Worm (Caenorhabditis elegans) whole organism, L1 larva: ENCODE results near the gene C25D7.16.

ENCODE experiments used
- alr-1 ChIP-seq: fragments of 200-800 bp; sonication (Bioruptor generic); optimal IDR thresholded peaks from 2 replicates; lab custom pipeline; 2018; ENCODE audit warnings: borderline replicate concordance, mild to moderate bottlenecking, missing genetic modification characterization, missing compliant biosample characterization
- blmp-1 ChIP-seq: fragments of 150-350 bp; optimal IDR thresholded peaks from 2 replicates; lab custom pipeline; 2014; ENCODE audit warnings: missing biosample characterization, missing genetic modification characterization
- efl-1 ChIP-seq, 4 experiments: fragments of 150-350 bp; optimal IDR thresholded peaks in 3 of 4; peaks in 1 of 4; 1 replicate in 1 of 4; 2 replicates in 3 of 4; lab custom pipeline; 2014; ENCODE audit warnings: missing biosample characterization in 2 of 4, missing genetic modification characterization in 2 of 4, missing genetic modification reagents in 2 of 4
- egl-27 ChIP-seq, 2 experiments: fragments of 150-350 bp in 1 of 2; sonication (generic microtip); optimal IDR thresholded peaks; 3 replicates each; lab custom pipeline; 2017 to 2018; ENCODE audit warnings: missing biosample characterization in 2 of 2, missing genetic modification characterization in 2 of 2, missing genetic modification reagents in 2 of 2
- elt-2 ChIP-seq: sonication (generic microtip); optimal IDR thresholded peaks from 2 replicates; lab custom pipeline; 2016; ENCODE audit warnings: missing genetic modification characterization, mild to moderate bottlenecking, inconsistent platforms, missing compliant biosample characterization, missing genetic modification reagents
- ets-5 ChIP-seq: fragments of 200-800 bp; sonication (Bioruptor generic); IDR thresholded peaks from 2 replicates; pipeline ENCODE4 v1.3.6; 2022; ENCODE audit warnings: missing genetic modification characterization, missing compliant biosample characterization
- hlh-17 ChIP-seq: fragments of 200-800 bp; sonication (Bioruptor generic); optimal IDR thresholded peaks from 2 replicates; lab custom pipeline; 2018; ENCODE audit warnings: missing genetic modification characterization, mild to moderate bottlenecking, missing compliant biosample characterization, moderate library complexity, borderline replicate concordance
- lin-14 ChIP-seq: fragments of 200-800 bp; sonication (Bioruptor generic); optimal IDR thresholded peaks from 2 replicates; lab custom pipeline; 2018; ENCODE audit warnings: mild to moderate bottlenecking, missing genetic modification characterization, moderate library complexity, missing compliant biosample characterization
- lin-35 ChIP-seq, 2 experiments: fragments of 150-350 bp; optimal IDR thresholded peaks; 2 replicates each; lab custom pipeline; 2014; ENCODE audit warnings: missing biosample characterization in 2 of 2, missing genetic modification characterization in 2 of 2, missing genetic modification reagents in 2 of 2
- mab-9 ChIP-seq: fragments of 200-800 bp; sonication (Bioruptor generic); IDR thresholded peaks from 2 replicates; pipeline ENCODE4 v1.3.6; 2022; ENCODE audit warnings: missing genetic modification reagents, missing genetic modification characterization, missing compliant biosample characterization
- mep-1 ChIP-seq: fragments of 150-350 bp; optimal IDR thresholded peaks from 2 replicates; lab custom pipeline; 2014; ENCODE audit warnings: missing biosample characterization, missing genetic modification characterization
- nhr-12 ChIP-seq: sonication (generic microtip); optimal IDR thresholded peaks from 2 replicates; lab custom pipeline; 2017; ENCODE audit warnings: missing biosample characterization, missing genetic modification characterization
- nhr-20 ChIP-seq: sonication (generic microtip); optimal IDR thresholded peaks from 2 replicates; lab custom pipeline; 2016; ENCODE audit warnings: mild to moderate bottlenecking, missing genetic modification characterization, missing compliant biosample characterization
- nhr-71 ChIP-seq: sonication (generic microtip); optimal IDR thresholded peaks from 2 replicates; lab custom pipeline; 2016; ENCODE audit warnings: mild to moderate bottlenecking, missing genetic modification characterization, moderate library complexity, missing compliant biosample characterization
- nhr-76 ChIP-seq: sonication (generic microtip); optimal IDR thresholded peaks from 2 replicates; lab custom pipeline; 2017; ENCODE audit warnings: missing biosample characterization, missing genetic modification characterization
- nhr-77 ChIP-seq: fragments of 150-350 bp; optimal IDR thresholded peaks from 2 replicates; lab custom pipeline; 2014; ENCODE audit warnings: missing biosample characterization, missing genetic modification characterization
- nhr-84 ChIP-seq: sonication (generic microtip); optimal IDR thresholded peaks from 2 replicates; lab custom pipeline; 2017; ENCODE audit warnings: missing biosample characterization, missing genetic modification characterization
- nhr-90 ChIP-seq: sonication (generic microtip); optimal IDR thresholded peaks from 2 replicates; lab custom pipeline; 2016; ENCODE audit warnings: mild to moderate bottlenecking, missing genetic modification characterization, missing compliant biosample characterization; ENCODE audit not compliant: poor library complexity
- pax-3 ChIP-seq: fragments of 200-800 bp; sonication (Bioruptor generic); optimal IDR thresholded peaks from 2 replicates; lab custom pipeline; 2018; ENCODE audit warnings: mild to moderate bottlenecking, missing genetic modification characterization, moderate library complexity, missing compliant biosample characterization
- pqm-1 ChIP-seq: sonication (generic microtip); optimal IDR thresholded peaks from 3 replicates; lab custom pipeline; 2017; ENCODE audit warnings: missing biosample characterization, missing genetic modification characterization
- skn-1 ChIP-seq: fragments of 150-350 bp; optimal IDR thresholded peaks from 2 replicates; lab custom pipeline; 2014; ENCODE audit warnings: missing biosample characterization, missing genetic modification characterization
- snpc-4 ChIP-seq: fragments of 150-350 bp; optimal IDR thresholded peaks from 2 replicates; lab custom pipeline; 2014; ENCODE audit warnings: missing biosample characterization, missing genetic modification characterization
- snu-23 ChIP-seq: sonication (generic microtip); optimal IDR thresholded peaks from 2 replicates; lab custom pipeline; 2016; ENCODE audit warnings: missing genetic modification characterization, missing compliant biosample characterization
- sox-4 ChIP-seq: sonication (generic microtip); optimal IDR thresholded peaks from 2 replicates; lab custom pipeline; 2016; ENCODE audit warnings: missing genetic modification characterization, missing compliant biosample characterization
- tbx-2 ChIP-seq: sonication (generic microtip); optimal IDR thresholded peaks from 2 replicates; lab custom pipeline; 2016; ENCODE audit warnings: missing genetic modification characterization, missing compliant biosample characterization
- tlp-1 ChIP-seq: fragments of 150-350 bp; optimal IDR thresholded peaks from 2 replicates; lab custom pipeline; 2014; ENCODE audit warnings: missing biosample characterization, missing genetic modification characterization
- unc-30 ChIP-seq: sonication (generic microtip); optimal IDR thresholded peaks from 2 replicates; lab custom pipeline; 2017; ENCODE audit warnings: missing biosample characterization, missing genetic modification characterization
- unc-62 ChIP-seq: fragments of 150-350 bp; optimal IDR thresholded peaks from 2 replicates; lab custom pipeline; 2014; ENCODE audit warnings: missing biosample characterization, missing genetic modification reagents, missing genetic modification characterization
- unc-86 ChIP-seq: sonication (generic microtip); optimal IDR thresholded peaks from 2 replicates; lab custom pipeline; 2016; ENCODE audit warnings: missing genetic modification characterization, missing compliant biosample characterization
- xbp-1 ChIP-seq: sonication (generic microtip); optimal IDR thresholded peaks from 2 replicates; lab custom pipeline; 2016; ENCODE audit warnings: missing genetic modification characterization, missing compliant biosample characterization
- zag-1 ChIP-seq: fragments of 150-350 bp; optimal IDR thresholded peaks from 2 replicates; lab custom pipeline; 2014; ENCODE audit warnings: missing biosample characterization, missing genetic modification characterization

The C25D7.16 gene

DNA sequence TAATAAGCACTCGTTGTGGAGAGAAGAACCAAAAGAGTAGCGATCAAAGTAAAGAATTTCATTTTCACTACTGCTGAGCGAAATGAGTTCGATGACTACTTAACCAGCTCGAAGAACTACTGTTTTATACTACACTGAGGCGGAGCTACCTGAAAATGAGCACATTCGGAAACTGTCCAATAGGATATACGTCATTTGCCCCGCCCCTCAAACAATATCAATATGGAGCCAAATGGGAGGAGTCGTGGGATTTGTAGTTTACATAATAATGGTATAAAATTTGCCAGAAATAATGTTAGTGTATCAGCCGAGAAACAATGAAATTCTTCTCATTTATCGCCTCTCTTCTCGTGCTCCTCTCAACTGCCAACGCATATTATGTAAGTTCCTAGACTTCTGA is 33.5 kb downstream of the C25D7.16 start, which contains the start of the genes C01G10.5 and C01G10.4:
C01G10.5 (minus strand) TSS at position 101 of the 400 bp plus-strand sequence.
C01G10.4 (plus strand) TSS at position 303 of the 400 bp plus-strand sequence.
- TF ChIP-seq unc-62 (GFP tag; lab: Kevin White, UChicago) (no peak), efl-1 (optimal IDR thresholded peaks at IDR 0.05; lab: Kevin White, UChicago) (no peak), efl-1 (GFP tag; optimal IDR thresholded peaks at IDR 0.05 in 1 of 2; lab: Kevin White, UChicago) (peak in 1 of 2 experiments; percentile 13), unc-86 (tag; lab: Kevin White, UChicago) (no peak)

DNA sequence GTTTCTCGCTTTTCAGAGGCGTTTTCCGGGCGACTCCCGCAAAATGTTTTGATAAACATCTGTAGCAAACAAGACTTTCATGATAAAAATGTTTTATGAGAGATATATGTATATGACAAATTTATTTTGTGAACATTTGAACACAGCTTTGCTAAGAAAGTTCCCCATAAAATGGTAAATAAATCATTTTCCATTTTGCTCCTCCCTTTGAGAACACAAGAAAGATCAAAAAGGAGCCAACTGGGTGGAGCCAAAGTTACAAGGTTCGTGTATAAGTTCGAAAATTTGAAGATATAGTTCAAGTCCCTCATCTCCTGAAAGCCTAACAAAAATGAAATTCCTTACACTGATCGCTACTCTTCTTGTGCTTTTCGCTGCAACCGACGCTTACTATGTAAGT is 34.5 kb downstream of the C25D7.16 start, which contains the start of gene C01G10.17:
C01G10.17 (plus strand) TSS at position 301 of the 400 bp plus-strand sequence.
- no peak for TF ChIP-seq nhr-77
- no peak for TF ChIP-seq alr-1 (tag; lab: Kevin White, UChicago)
- no peak for TF ChIP-seq ets-5 (GFP tag; lab: Robert Waterston, UW)
- TF ChIP-seq tbx-2: no peak
- TF ChIP-seq hlh-17 (GFP tag; lab: Kevin White, UChicago): no peak
- TF ChIP-seq egl-27 (tag; optimal IDR thresholded peaks at IDR 0.05; lab: Kevin White, UChicago): no peak

- TF ChIP-seq mep-1 (tag; lab: Kevin White, UChicago) (no peak), nhr-90 (tag; lab: Kevin White, UChicago) (no peak), pqm-1 (no peak), nhr-77 (peak; percentile 14), elt-2 (tag; lab: Kevin White, UChicago) (no peak), tbx-2 (no peak), nhr-12 (tag; lab: Kevin White, UChicago) (no peak)
These were observed 36.7 kb downstream of the C25D7.16 start, which contains the start of gene txt-12 for ce11 chrV:15092666-15093065. Gene txt-12 (plus strand): TSS chrV:15092966.

DNA sequence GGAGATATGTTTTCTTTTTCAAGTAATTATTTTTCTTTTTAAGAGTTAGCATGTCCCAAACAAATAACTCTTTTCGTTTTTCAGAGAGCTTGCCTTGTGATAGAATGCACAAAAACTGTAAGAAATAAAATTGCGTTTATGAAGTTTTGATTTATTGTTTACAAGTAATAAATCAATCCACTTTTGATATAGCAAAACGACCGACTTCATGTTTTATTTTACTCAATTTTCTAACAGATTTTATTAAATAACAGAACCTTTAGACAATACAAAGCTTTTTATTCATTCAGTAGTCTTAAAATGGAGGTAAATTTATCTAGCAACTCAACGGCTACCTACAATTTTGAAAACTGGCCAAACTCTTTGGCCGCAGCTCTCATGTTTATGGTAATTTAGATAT is 38.8 kb downstream of the C25D7.16 start, which contains the start of gene srx-78:
srx-78 (plus strand) TSS at position 301 of the 400 bp plus-strand sequence.
- no peak for TF ChIP-seq xbp-1 (tag; lab: Kevin White, UChicago)
- TF ChIP-seq sox-4 (tag; lab: Kevin White, UChicago): no peak
- no peak for TF ChIP-seq snu-23 (GFP tag; lab: Kevin White, UChicago)
- no peak for TF ChIP-seq lin-35 (GFP tag; optimal IDR thresholded peaks at IDR 0.05; lab: Kevin White, UChicago)
- no peak for TF ChIP-seq unc-30 (tag; lab: Kevin White, UChicago)
- no peak for TF ChIP-seq blmp-1
- TF ChIP-seq nhr-20: no peak
- TF ChIP-seq skn-1 (tag; lab: Kevin White, UChicago): no peak
- TF ChIP-seq nhr-76 (tag; lab: Kevin White, UChicago): no peak

DNA sequence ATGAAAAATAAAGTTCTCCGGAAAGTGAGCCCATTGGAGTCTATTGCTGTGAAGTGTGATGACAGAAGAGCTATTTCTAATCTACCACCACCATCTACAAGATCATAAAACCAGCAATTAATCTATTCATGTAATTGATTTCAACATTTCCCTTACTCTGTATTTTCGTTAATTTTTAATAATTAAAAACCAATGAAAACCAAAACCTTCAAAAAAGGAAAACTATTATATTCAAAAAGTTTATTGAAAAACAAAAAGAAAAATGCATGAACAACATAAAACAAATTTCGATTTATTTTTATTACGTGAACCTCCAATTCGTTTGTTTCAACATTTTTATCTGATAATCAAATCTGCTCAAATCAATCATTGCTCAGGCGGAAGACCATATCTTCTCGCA is 43.5 kb downstream of the C25D7.16 start, which contains the start of gene C01G10.1:
C01G10.1 (plus strand) TSS at position 301 of the 400 bp plus-strand sequence.
- TF ChIP-seq snpc-4 (tag; lab: Kevin White, UChicago): no peak
- TF ChIP-seq nhr-12 (tag; lab: Kevin White, UChicago): no peak
- no peak for TF ChIP-seq mab-9 (GFP tag; lab: Robert Waterston, UW)
- TF ChIP-seq pax-3 (tag; lab: Kevin White, UChicago): no peak
- no peak for TF ChIP-seq tlp-1 (tag; lab: Kevin White, UChicago)
- no peak for TF ChIP-seq lin-14 (GFP tag; lab: Kevin White, UChicago)
- TF ChIP-seq nhr-71 (tag; lab: Kevin White, UChicago): no peak
- TF ChIP-seq nhr-76 (tag; lab: Kevin White, UChicago): no peak
- TF ChIP-seq hlh-17 (GFP tag; lab: Kevin White, UChicago): no peak
- no peak for TF ChIP-seq nhr-84 (tag; lab: Kevin White, UChicago)
- TF ChIP-seq alr-1 (tag; lab: Kevin White, UChicago): no peak
- TF ChIP-seq lin-35 (GFP tag; optimal IDR thresholded peaks at IDR 0.05; lab: Kevin White, UChicago): no peak
- TF ChIP-seq zag-1: no peak
